Worm (Caenorhabditis elegans) whole organism, early embryonic: ENCODE results near the gene F35H8.2.

Source experiments
- B0310.2 ChIP-seq: sonication (generic microtip); optimal IDR thresholded peaks from 2 replicates; lab custom pipeline; 2016; ENCODE audit warnings: mild to moderate bottlenecking, missing genetic modification characterization, missing compliant biosample characterization
- F13C5.2 ChIP-seq: sonication (generic microtip); optimal IDR thresholded peaks from 2 replicates; lab custom pipeline; 2017; ENCODE audit warnings: mild to moderate bottlenecking, missing genetic modification characterization, inconsistent platforms, missing compliant biosample characterization
- ama-1 ChIP-seq: fragments of 150-350 bp; optimal IDR thresholded peaks from 2 replicates; lab custom pipeline; 2014
- ets-7 ChIP-seq: sonication (generic microtip); optimal IDR thresholded peaks from 2 replicates; lab custom pipeline; 2016; ENCODE audit warnings: missing genotype, missing genetic modification characterization, missing compliant biosample characterization
- flt-1 ChIP-seq: fragments of 200-800 bp; sonication (Bioruptor generic); IDR thresholded peaks from 2 replicates; pipeline ENCODE4 v1.3.6; 2022; ENCODE audit warnings: missing genetic modification characterization, missing compliant biosample characterization
- hmbx-1 ChIP-seq: sonication (generic microtip); optimal IDR thresholded peaks from 2 replicates; lab custom pipeline; 2016; ENCODE audit warnings: mild to moderate bottlenecking, missing genetic modification characterization, missing compliant biosample characterization
- hmg-4 ChIP-seq: fragments of 200-800 bp; sonication (Bioruptor generic); optimal IDR thresholded peaks from 2 replicates; lab custom pipeline; 2018; ENCODE audit warnings: mild to moderate bottlenecking, missing genetic modification characterization, missing compliant biosample characterization
- hnd-1 ChIP-seq: sonication (generic microtip); optimal IDR thresholded peaks from 2 replicates; lab custom pipeline; 2016; ENCODE audit warnings: missing genetic modification characterization, missing compliant biosample characterization
- scrt-1 ChIP-seq: fragments of 200-800 bp; sonication (Bioruptor generic); IDR thresholded peaks from 2 replicates; pipeline ENCODE4 v1.3.6; 2022; ENCODE audit warnings: missing genetic modification characterization, missing compliant biosample characterization
- tbx-11 ChIP-seq: fragments of 200-800 bp; sonication (Bioruptor generic); IDR thresholded peaks from 2 replicates; pipeline ENCODE4 v1.3.6; 2022; ENCODE audit warnings: missing genetic modification characterization, missing compliant biosample characterization
- tbx-37 ChIP-seq: fragments of 200-800 bp; sonication (Bioruptor generic); conservative IDR thresholded peaks from 2 replicates; pipeline ENCODE4 v1.3.6; 2022; ENCODE audit warnings: missing genetic modification reagents, missing genetic modification characterization, missing compliant biosample characterization

The F35H8.2 gene

DNA sequence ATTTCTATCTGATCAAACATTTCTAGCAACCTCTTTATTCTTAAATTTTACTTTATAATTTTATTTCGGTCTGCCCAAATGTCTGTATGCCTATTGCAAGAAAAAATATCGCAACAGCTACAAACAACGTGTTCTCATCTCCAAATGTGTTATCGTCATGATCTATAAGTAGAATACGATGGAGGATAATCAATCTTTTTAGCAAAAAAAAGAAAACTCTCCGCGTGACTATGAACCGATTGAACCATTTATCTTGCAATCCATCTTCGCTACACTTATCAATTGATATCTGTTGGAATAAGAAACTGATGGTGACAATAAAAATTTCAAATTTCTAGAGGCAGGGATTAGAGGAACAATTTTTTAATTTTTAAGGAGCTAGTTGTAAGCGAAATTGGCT lies 50.7 kb downstream of the F35H8.2 start:
- TF ChIP-seq ama-1 (lab: Kevin White, UChicago) (no peak), hnd-1 (no peak), tbx-11 (GFP tag; lab: Robert Waterston, UW) (no peak), hmg-4 (GFP tag; lab: Kevin White, UChicago) (no peak), hmbx-1 (tag; lab: Kevin White, UChicago) (no peak), scrt-1 (GFP tag; lab: Robert Waterston, UW) (no peak), B0310.2 (tag; lab: Kevin White, UChicago) (no peak), tbx-37 (GFP tag; lab: Robert Waterston, UW) (no peak)

DNA sequence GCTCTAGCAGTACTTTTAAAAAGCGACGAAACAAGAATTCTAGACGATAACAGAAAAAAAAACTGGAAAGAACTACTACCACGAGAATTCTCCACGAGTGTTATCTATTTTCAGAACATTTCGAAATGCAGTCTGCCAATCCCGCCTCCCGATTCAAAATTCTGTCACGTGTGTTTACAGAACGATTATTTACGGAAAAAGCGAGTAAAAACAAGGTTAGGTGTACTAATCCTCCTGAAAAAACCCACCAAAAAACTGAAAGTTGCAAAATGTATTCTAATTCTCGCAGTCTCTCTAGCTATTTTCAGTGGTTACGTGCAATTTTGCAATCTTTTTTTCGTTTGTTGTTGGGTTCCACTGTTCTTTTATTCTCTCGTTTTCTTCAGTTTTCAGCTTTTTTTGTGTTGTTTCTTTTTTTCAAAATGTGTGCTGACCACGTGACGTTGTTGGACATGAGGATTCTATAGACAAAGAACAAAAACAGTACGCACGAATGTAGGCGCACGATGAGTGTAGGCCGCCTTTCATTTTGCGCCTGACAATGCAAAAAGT lies 51.3 kb downstream of the F35H8.2 start:
- no peak for TF ChIP-seq hnd-1
- TF ChIP-seq scrt-1 (GFP tag; lab: Robert Waterston, UW), result no peak
- no peak for TF ChIP-seq ama-1 (lab: Kevin White, UChicago)
- TF ChIP-seq F13C5.2 (tag; lab: Kevin White, UChicago), result no peak
- no peak for TF ChIP-seq flt-1
- TF ChIP-seq ets-7 (tag; lab: Kevin White, UChicago), result no peak
